Fruit fly (Drosophila melanogaster) S2 (cell line): ENCODE data around the gene fal.

Experiments used
- CG8478 ChIP-seq: fragments of >200 bp; optimal IDR thresholded peaks from 2 replicates; lab custom pipeline; 2018
- CTCF ChIP-seq, 2 experiments: fragments of >200 bp; optimal IDR thresholded peaks; 2 replicates each; lab custom pipeline; 2018

dm6 chr3L:19292440-19293175 lies 1.8 kb upstream of the fal start, which contains the start of gene Gbs-76A:
- TF ChIP-seq CG8478 (lab: Kevin White, UChicago) (no peak), CTCF (optimal IDR thresholded peaks at IDR 0.05; lab: Kevin White, UChicago) (no peak)
